Worm (Caenorhabditis elegans) whole organism, early embryonic: Measurements from ENCODE around the gene skn-1.

Experiments
- B0310.2 ChIP-seq: sonication (generic microtip); optimal IDR thresholded peaks from 2 replicates; lab custom pipeline; 2016; ENCODE audit warnings: mild to moderate bottlenecking, missing genetic modification characterization, missing compliant biosample characterization
- F13C5.2 ChIP-seq: sonication (generic microtip); optimal IDR thresholded peaks from 2 replicates; lab custom pipeline; 2017; ENCODE audit warnings: mild to moderate bottlenecking, missing genetic modification characterization, inconsistent platforms, missing compliant biosample characterization
- aly-1 ChIP-seq: sonication (generic microtip); optimal IDR thresholded peaks from 2 replicates; lab custom pipeline; 2016; ENCODE audit warnings: missing genetic modification characterization, missing compliant biosample characterization
- ama-1 ChIP-seq: fragments of 150-350 bp; optimal IDR thresholded peaks from 2 replicates; lab custom pipeline; 2014
- ceh-13 ChIP-seq: fragments of 200-800 bp; sonication (Bioruptor generic); optimal IDR thresholded peaks from 2 replicates; lab custom pipeline; 2018; ENCODE audit warnings: mild to moderate bottlenecking, missing genetic modification characterization, missing compliant biosample characterization
- ceh-36 ChIP-seq: sonication (generic microtip); optimal IDR thresholded peaks from 2 replicates; lab custom pipeline; 2016; ENCODE audit warnings: missing genetic modification characterization, inconsistent platforms, missing compliant biosample characterization
- ets-7 ChIP-seq: sonication (generic microtip); optimal IDR thresholded peaks from 2 replicates; lab custom pipeline; 2016; ENCODE audit warnings: missing genotype, missing genetic modification characterization, missing compliant biosample characterization
- flt-1 ChIP-seq: fragments of 200-800 bp; sonication (Bioruptor generic); IDR thresholded peaks from 2 replicates; pipeline ENCODE4 v1.3.6; 2022; ENCODE audit warnings: missing genetic modification characterization, missing compliant biosample characterization
- hmbx-1 ChIP-seq: sonication (generic microtip); optimal IDR thresholded peaks from 2 replicates; lab custom pipeline; 2016; ENCODE audit warnings: mild to moderate bottlenecking, missing genetic modification characterization, missing compliant biosample characterization
- hmg-4 ChIP-seq: fragments of 200-800 bp; sonication (Bioruptor generic); optimal IDR thresholded peaks from 2 replicates; lab custom pipeline; 2018; ENCODE audit warnings: mild to moderate bottlenecking, missing genetic modification characterization, missing compliant biosample characterization
- hnd-1 ChIP-seq: sonication (generic microtip); optimal IDR thresholded peaks from 2 replicates; lab custom pipeline; 2016; ENCODE audit warnings: missing genetic modification characterization, missing compliant biosample characterization
- pes-1 ChIP-seq: fragments of 200-800 bp; sonication (Bioruptor generic); IDR thresholded peaks from 2 replicates; pipeline ENCODE4 v1.3.6; 2022; ENCODE audit warnings: missing genetic modification reagents, missing genetic modification characterization, missing compliant biosample characterization
- scrt-1 ChIP-seq: fragments of 200-800 bp; sonication (Bioruptor generic); IDR thresholded peaks from 2 replicates; pipeline ENCODE4 v1.3.6; 2022; ENCODE audit warnings: missing genetic modification characterization, missing compliant biosample characterization
- sea-1 ChIP-seq: fragments of 200-800 bp; sonication (Bioruptor generic); conservative IDR thresholded peaks from 2 replicates; pipeline ENCODE4 v1.3.6; 2022; ENCODE audit warnings: missing genetic modification characterization, missing compliant biosample characterization
- tbx-11 ChIP-seq: fragments of 200-800 bp; sonication (Bioruptor generic); IDR thresholded peaks from 2 replicates; pipeline ENCODE4 v1.3.6; 2022; ENCODE audit warnings: missing genetic modification characterization, missing compliant biosample characterization
- tbx-37 ChIP-seq: fragments of 200-800 bp; sonication (Bioruptor generic); conservative IDR thresholded peaks from 2 replicates; pipeline ENCODE4 v1.3.6; 2022; ENCODE audit warnings: missing genetic modification reagents, missing genetic modification characterization, missing compliant biosample characterization
- tra-4 ChIP-seq: sonication (generic microtip); optimal IDR thresholded peaks from 2 replicates; lab custom pipeline; 2017; ENCODE audit warnings: missing genetic modification characterization, missing compliant biosample characterization

Gene skn-1

DNA sequence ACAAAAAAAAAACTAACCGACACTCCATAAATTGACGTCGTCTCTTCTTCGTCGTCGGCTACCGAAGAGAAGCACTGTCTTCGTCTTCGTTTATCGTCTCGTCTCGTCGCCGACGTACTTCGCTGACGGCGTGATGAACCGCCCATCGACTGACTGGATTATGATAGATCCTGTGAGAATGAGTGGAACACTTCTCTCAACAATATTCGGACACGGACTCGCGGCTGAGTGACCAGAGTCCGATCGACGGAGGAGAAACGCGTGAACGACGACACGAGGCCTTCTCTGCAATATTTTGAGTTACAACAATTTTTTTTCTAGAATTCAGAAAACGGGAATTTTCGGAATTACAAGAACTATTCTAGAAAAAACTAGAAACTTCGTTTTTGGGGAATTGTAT is at the start of gene skn-1:
skn-1 (minus strand) TSS at position 146 of the 400 bp plus-strand sequence.
- TF ChIP-seq ceh-36 (tag; lab: Kevin White, UChicago), result no peak
- TF ChIP-seq hmg-4 (GFP tag; lab: Kevin White, UChicago), result no peak
- TF ChIP-seq flt-1 (GFP tag; lab: Robert Waterston, UW), result no peak; the same call in 1 of the 2 replicates
- no peak for TF ChIP-seq ceh-13 (GFP tag; lab: Kevin White, UChicago)
- no peak for TF ChIP-seq sea-1 (GFP tag; lab: Robert Waterston, UW)
- no peak for TF ChIP-seq tbx-11
- no peak for TF ChIP-seq F13C5.2
- no peak for TF ChIP-seq hmbx-1 (tag; lab: Kevin White, UChicago)
- TF ChIP-seq ets-7 (tag; lab: Kevin White, UChicago), result no peak
- no peak for TF ChIP-seq pes-1 (GFP tag; lab: Robert Waterston, UW)
- TF ChIP-seq B0310.2, result no peak
- no peak for TF ChIP-seq hnd-1 (tag; lab: Kevin White, UChicago)
- no peak for TF ChIP-seq tra-4 (tag; lab: Kevin White, UChicago)
- TF ChIP-seq scrt-1, result no peak
- TF ChIP-seq aly-1 (tag; lab: Kevin White, UChicago), result no peak
- TF ChIP-seq tbx-37, result no peak
- no peak for TF ChIP-seq ama-1 (lab: Kevin White, UChicago)

DNA sequence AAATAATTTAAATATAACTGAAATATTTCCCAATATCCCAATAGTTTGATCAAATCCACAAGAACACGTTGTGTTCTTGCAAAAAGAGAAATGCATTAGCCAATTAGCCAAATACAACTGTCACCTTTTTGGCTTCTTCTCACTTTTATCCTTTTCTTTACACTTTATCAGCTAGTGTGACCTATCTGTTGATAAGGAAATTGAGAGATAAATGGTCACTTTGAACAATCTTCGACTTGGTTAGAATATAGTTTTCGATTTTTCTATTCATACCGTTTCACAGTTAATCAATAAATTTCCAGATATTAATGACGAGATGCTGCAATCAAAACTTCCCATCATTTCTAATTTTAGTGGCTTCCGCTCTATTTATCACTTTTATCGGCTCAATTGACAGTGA is 48.6 kb upstream of the skn-1 start, which contains the start of gene C55C3.1:
C55C3.1 (plus strand) TSS at position 301 of the 400 bp plus-strand sequence.
- TF ChIP-seq F13C5.2 (no peak), ceh-36 (tag; lab: Kevin White, UChicago) (no peak), sea-1 (GFP tag; lab: Robert Waterston, UW) (no peak), pes-1 (GFP tag; lab: Robert Waterston, UW) (no peak), hmg-4 (GFP tag; lab: Kevin White, UChicago) (no peak), tra-4 (tag; lab: Kevin White, UChicago) (no peak), ceh-13 (GFP tag; lab: Kevin White, UChicago) (no peak), scrt-1 (no peak), aly-1 (tag; lab: Kevin White, UChicago) (no peak)

DNA sequence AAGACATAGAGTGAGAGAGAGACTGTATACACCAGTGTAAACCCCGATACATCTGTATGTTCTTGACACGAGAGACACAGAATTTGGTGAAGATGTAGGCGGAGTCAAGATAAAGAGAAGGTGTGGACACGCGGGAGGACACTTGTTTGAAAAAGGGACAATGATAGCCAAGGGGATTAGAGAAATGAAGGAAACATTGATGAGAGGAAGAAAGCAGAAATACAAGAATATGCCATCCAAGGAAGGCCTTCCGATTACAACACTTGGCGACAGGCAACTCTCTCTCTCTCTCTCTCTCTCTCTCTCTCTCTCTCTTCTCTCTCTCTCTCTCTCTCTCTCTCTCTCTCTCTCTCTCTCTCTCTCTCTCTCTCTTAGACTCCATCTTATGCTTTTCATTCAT is 46.4 kb upstream of the skn-1 start:
- no peak for TF ChIP-seq B0310.2
- no peak for TF ChIP-seq aly-1 (tag; lab: Kevin White, UChicago)
- TF ChIP-seq hmg-4 (GFP tag; lab: Kevin White, UChicago), result no peak

DNA sequence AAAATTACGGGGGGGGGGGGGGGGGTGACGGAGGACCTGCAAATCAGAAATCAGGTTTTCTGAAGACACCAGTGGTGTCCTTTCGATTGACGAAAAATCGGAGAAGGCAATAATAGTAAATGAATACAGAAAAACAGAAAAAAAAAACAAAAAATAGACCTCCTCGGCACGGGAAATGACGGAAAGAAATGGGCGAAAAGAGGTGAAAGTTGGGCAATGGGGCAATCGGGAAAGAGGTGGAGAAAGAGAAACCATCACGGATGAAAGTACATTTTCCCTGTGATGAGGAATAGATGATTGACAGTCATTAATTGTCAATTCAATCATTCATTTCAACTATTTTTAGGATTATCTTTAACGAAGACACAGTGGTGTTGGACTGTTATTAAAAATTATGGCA is 43.7 kb upstream of the skn-1 start:
- TF ChIP-seq sea-1 (GFP tag; lab: Robert Waterston, UW) (no peak), tbx-37 (no peak), ama-1 (lab: Kevin White, UChicago) (no peak), pes-1 (GFP tag; lab: Robert Waterston, UW) (no peak), ceh-13 (GFP tag; lab: Kevin White, UChicago) (no peak), scrt-1 (no peak), tbx-11 (no peak), hmbx-1 (tag; lab: Kevin White, UChicago) (no peak), flt-1 (GFP tag; lab: Robert Waterston, UW) (no peak), tra-4 (tag; lab: Kevin White, UChicago) (no peak), hnd-1 (tag; lab: Kevin White, UChicago) (no peak)

DNA sequence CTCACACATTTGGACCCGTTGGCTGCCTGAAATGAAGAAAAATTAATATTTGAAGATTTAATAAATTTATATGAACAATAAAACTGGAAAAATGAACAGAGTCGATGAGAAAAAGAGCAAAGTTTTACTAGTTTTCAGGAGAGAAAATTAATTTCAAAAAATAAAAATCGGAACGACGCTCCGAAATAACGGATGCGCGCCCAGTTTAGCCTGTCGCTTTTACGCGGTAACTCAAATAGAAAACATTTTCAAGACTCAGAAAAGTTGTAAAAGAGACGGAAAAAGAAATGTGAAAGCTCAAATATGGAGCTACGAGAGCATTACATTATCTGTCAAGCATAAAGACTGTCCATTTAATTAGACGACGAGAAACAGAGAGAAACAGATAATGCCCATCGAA is 43.3 kb upstream of the skn-1 start, which contains the start of the genes C55C3.73 and perm-5:
C55C3.73 (minus strand) TSS at position 9 of the 400 bp plus-strand sequence.
perm-5 (minus strand) TSS at position 26 of the 400 bp plus-strand sequence.
- TF ChIP-seq hnd-1 (tag; lab: Kevin White, UChicago) (no peak), ama-1 (lab: Kevin White, UChicago) (no peak), scrt-1 (no peak), flt-1 (GFP tag; lab: Robert Waterston, UW) (no peak), tbx-37 (no peak), hmg-4 (GFP tag; lab: Kevin White, UChicago) (no peak), sea-1 (GFP tag; lab: Robert Waterston, UW) (no peak), tbx-11 (no peak), ets-7 (tag; lab: Kevin White, UChicago) (no peak), ceh-36 (tag; lab: Kevin White, UChicago) (no peak), F13C5.2 (no peak)

DNA sequence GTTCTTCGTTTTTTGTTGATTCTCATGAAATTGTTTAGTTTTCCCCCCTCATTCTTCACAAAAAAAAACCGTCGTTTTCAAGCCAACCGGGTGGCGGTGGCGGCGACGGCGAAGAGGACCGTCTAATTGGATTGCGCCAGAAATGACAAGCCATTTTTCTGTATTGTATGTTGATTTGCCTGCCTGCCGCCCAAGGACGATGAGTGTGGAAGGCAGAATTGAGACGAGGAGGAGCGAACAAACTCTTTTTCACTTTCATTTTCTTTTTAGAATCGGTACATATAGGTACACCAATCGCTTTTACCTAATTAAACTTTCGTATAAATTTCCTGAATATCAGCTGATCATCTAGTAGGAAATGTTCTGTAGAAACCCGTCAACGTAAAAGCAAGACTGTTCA is 41.5 kb upstream of the skn-1 start:
- TF ChIP-seq tbx-11, result no peak
- TF ChIP-seq pes-1 (GFP tag; lab: Robert Waterston, UW), result no peak
- no peak for TF ChIP-seq flt-1 (GFP tag; lab: Robert Waterston, UW)
- TF ChIP-seq ceh-36 (tag; lab: Kevin White, UChicago), result no peak
- no peak for TF ChIP-seq hmbx-1 (tag; lab: Kevin White, UChicago)
- no peak for TF ChIP-seq ets-7 (tag; lab: Kevin White, UChicago)
- TF ChIP-seq hnd-1 (tag; lab: Kevin White, UChicago), result no peak
- TF ChIP-seq tra-4 (tag; lab: Kevin White, UChicago), result no peak
- TF ChIP-seq B0310.2, result no peak
- TF ChIP-seq ceh-13 (GFP tag; lab: Kevin White, UChicago), result no peak
- TF ChIP-seq ama-1 (lab: Kevin White, UChicago), result no peak
- TF ChIP-seq sea-1 (GFP tag; lab: Robert Waterston, UW), result no peak
- TF ChIP-seq F13C5.2, result no peak
- TF ChIP-seq scrt-1, result no peak
- TF ChIP-seq aly-1 (tag; lab: Kevin White, UChicago), result no peak
- TF ChIP-seq hmg-4 (GFP tag; lab: Kevin White, UChicago), result no peak
- no peak for TF ChIP-seq tbx-37

DNA sequence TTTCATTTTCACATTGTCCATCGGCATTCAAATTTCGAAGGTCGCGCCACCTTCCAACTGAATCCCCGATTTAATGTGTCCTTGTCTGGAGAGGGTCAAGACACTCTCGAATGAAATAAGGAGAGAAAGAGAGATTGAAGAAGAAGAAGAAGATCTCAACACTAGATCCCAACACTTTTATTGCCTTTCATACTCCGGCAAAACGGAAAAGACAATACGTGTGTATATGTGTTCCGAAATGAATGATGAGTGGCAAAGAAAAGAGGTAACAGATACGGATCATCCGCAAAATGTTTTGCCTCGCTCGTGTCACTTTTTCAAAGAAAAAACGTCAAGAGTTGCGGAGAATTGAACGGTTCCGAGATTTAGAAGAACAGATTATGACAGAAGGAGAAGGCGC is 40.2 kb upstream of the skn-1 start:
- TF ChIP-seq ets-7 (tag; lab: Kevin White, UChicago) (no peak), B0310.2 (no peak), hmg-4 (GFP tag; lab: Kevin White, UChicago) (no peak), tbx-37 (no peak), ama-1 (lab: Kevin White, UChicago) (no peak), pes-1 (GFP tag; lab: Robert Waterston, UW) (no peak), flt-1 (GFP tag; lab: Robert Waterston, UW) (no peak), F13C5.2 (no peak), hnd-1 (tag; lab: Kevin White, UChicago) (no peak), ceh-13 (GFP tag; lab: Kevin White, UChicago) (no peak), tbx-11 (no peak), aly-1 (tag; lab: Kevin White, UChicago) (no peak), scrt-1 (no peak), ceh-36 (tag; lab: Kevin White, UChicago) (no peak)
